Fruit fly (Drosophila melanogaster) whole organism, embryonic: ENCODE results near the gene Spt7.

Source experiments
- ATbp ChIP-seq: fragments of 200-800 bp; sonication (Bioruptor generic); optimal IDR thresholded peaks from 2 replicates; lab custom pipeline; 2017; ENCODE audit warnings: missing biosample characterization, mild to moderate bottlenecking, missing genetic modification characterization, missing genetic modification reagents
- Adf1 ChIP-seq: fragments of 200-800 bp; sonication (Bioruptor generic); IDR thresholded peaks from 2 replicates; pipeline ENCODE4 v1.3.6; 2022; ENCODE audit warnings: missing biosample characterization, missing genetic modification characterization
- B-H1 ChIP-seq: fragments of 200-800 bp; sonication (Bioruptor generic); IDR thresholded peaks from 3 replicates; pipeline ENCODE4 v1.3.6; 2022; ENCODE audit warnings: missing biosample characterization, missing genetic modification characterization
- CG10979 ChIP-seq: fragments of 200-800 bp; sonication (Bioruptor generic); optimal IDR thresholded peaks from 2 replicates; lab custom pipeline; 2018; ENCODE audit warnings: missing biosample characterization, mild to moderate bottlenecking, missing genetic modification characterization, moderate library complexity
- CG11696 ChIP-seq: fragments of 200-800 bp; sonication (Bioruptor generic); IDR thresholded peaks from 2 replicates; pipeline ENCODE4 v1.3.6; 2022; ENCODE audit warnings: missing biosample characterization, missing genetic modification characterization
- CG12219 ChIP-seq: fragments of 200-800 bp; sonication (Bioruptor generic); optimal IDR thresholded peaks from 3 replicates; lab custom pipeline; 2018; ENCODE audit warnings: missing biosample characterization, mild to moderate bottlenecking, missing genetic modification characterization
- CG14014 ChIP-seq: fragments of 200-800 bp; sonication (Bioruptor generic); IDR thresholded peaks from 2 replicates; pipeline ENCODE4 v1.3.6; 2022; ENCODE audit warnings: missing biosample characterization, missing genetic modification characterization
- CG14441 ChIP-seq: fragments of 200-800 bp; sonication (Bioruptor generic); IDR thresholded peaks from 2 replicates; pipeline ENCODE4 v1.3.6; 2022; ENCODE audit warnings: missing biosample characterization, missing genetic modification characterization
- CG17612 ChIP-seq: fragments of 200-800 bp; sonication (Bioruptor generic); IDR thresholded peaks from 2 replicates; pipeline ENCODE4 v1.3.6; 2022; ENCODE audit warnings: missing biosample characterization, missing genetic modification characterization
- CG18476 ChIP-seq: fragments of 200-800 bp; sonication (Bioruptor generic); optimal IDR thresholded peaks from 2 replicates; lab custom pipeline; 2016; ENCODE audit warnings: missing biosample characterization, mild to moderate bottlenecking, missing genetic modification characterization
- CG18599 ChIP-seq: fragments of 200-800 bp; sonication (Bioruptor generic); optimal IDR thresholded peaks from 3 replicates; lab custom pipeline; 2017; ENCODE audit warnings: missing biosample characterization, missing genetic modification characterization, mild to moderate bottlenecking, moderate library complexity, missing genetic modification reagents
- CG31224 ChIP-seq: fragments of 200-800 bp; sonication (Bioruptor generic); IDR thresholded peaks from 2 replicates; pipeline ENCODE4 v1.3.6; 2022; ENCODE audit warnings: missing biosample characterization, missing genetic modification characterization
- CG6254 ChIP-seq: fragments of 200-800 bp; sonication (Bioruptor generic); optimal IDR thresholded peaks from 3 replicates; lab custom pipeline; 2017; ENCODE audit warnings: mild to moderate bottlenecking, missing biosample characterization, missing genetic modification reagents, missing genetic modification characterization
- CG7372 ChIP-seq: fragments of 200-800 bp; sonication (Bioruptor generic); IDR thresholded peaks from 2 replicates; pipeline ENCODE4 v1.3.6; 2022; ENCODE audit warnings: missing biosample characterization, missing genetic modification characterization
- CG7928 ChIP-seq: fragments of 200-800 bp; sonication (Bioruptor generic); optimal IDR thresholded peaks from 2 replicates; lab custom pipeline; 2017; ENCODE audit warnings: missing biosample characterization, mild to moderate bottlenecking, missing genetic modification characterization
- CG8359 ChIP-seq: fragments of 200-800 bp; sonication (Bioruptor generic); optimal IDR thresholded peaks from 2 replicates; lab custom pipeline; 2017; ENCODE audit warnings: missing biosample characterization, mild to moderate bottlenecking, missing genetic modification characterization, borderline replicate concordance
- CTCF ChIP-seq: fragments of 200-800 bp; sonication (Bioruptor generic); optimal IDR thresholded peaks from 2 replicates; lab custom pipeline; 2017; ENCODE audit warnings: missing biosample characterization, mild to moderate bottlenecking, missing genetic modification characterization, moderate library complexity
- Doc2 ChIP-seq: fragments of 200-800 bp; sonication (Bioruptor generic); IDR thresholded peaks from 2 replicates; pipeline ENCODE4 v1.3.6; 2022; ENCODE audit warnings: missing biosample characterization, missing genetic modification characterization
- Dp ChIP-seq: fragments of 200-800 bp; sonication (Bioruptor generic); optimal IDR thresholded peaks from 2 replicates; lab custom pipeline; 2018; ENCODE audit warnings: missing biosample characterization, mild to moderate bottlenecking, missing genetic modification characterization, moderate library complexity
- HHEX ChIP-seq: fragments of 200-800 bp; sonication (Bioruptor generic); optimal IDR thresholded peaks from 3 replicates; lab custom pipeline; 2017; ENCODE audit warnings: missing biosample characterization, mild to moderate bottlenecking, missing genetic modification characterization, missing genetic modification reagents
- HLH54F ChIP-seq: fragments of 200-800 bp; sonication (Bioruptor generic); optimal IDR thresholded peaks from 3 replicates; lab custom pipeline; 2016; ENCODE audit warnings: missing biosample characterization, missing genetic modification characterization
- HLHmδ ChIP-seq: fragments of 200-800 bp; sonication (Bioruptor generic); optimal IDR thresholded peaks from 2 replicates; lab custom pipeline; 2018; ENCODE audit warnings: missing biosample characterization, mild to moderate bottlenecking, missing genetic modification characterization, moderate library complexity
- Hr51 ChIP-seq, 2 experiments: fragments of 200-800 bp; sonication (Bioruptor generic); optimal IDR thresholded peaks; 2 replicates in 1 of 2; 3 replicates in 1 of 2; lab custom pipeline; 2016 to 2018; ENCODE audit warnings: missing biosample characterization in 2 of 2, missing genetic modification characterization in 2 of 2, mild to moderate bottlenecking in 1 of 2, moderate library complexity in 1 of 2
- MTF-1 ChIP-seq: fragments of 200-800 bp; sonication (Bioruptor generic); optimal IDR thresholded peaks from 2 replicates; lab custom pipeline; 2018; ENCODE audit warnings: missing biosample characterization, mild to moderate bottlenecking, missing genetic modification characterization, borderline replicate concordance
- Max ChIP-seq: fragments of 200-800 bp; sonication (Bioruptor generic); optimal IDR thresholded peaks from 2 replicates; lab custom pipeline; 2016; ENCODE audit warnings: missing biosample characterization, mild to moderate bottlenecking, missing genetic modification characterization
- Med ChIP-seq: fragments of 200-800 bp; sonication (Bioruptor generic); peaks from one replicate; lab custom pipeline; 2016; ENCODE audit warnings: missing biosample characterization, missing genetic modification characterization, mild to moderate bottlenecking, inconsistent platforms, moderate library complexity
- Rfx ChIP-seq: fragments of 200-800 bp; sonication (Bioruptor generic); IDR thresholded peaks from 2 replicates; pipeline ENCODE4 v1.3.6; 2022; ENCODE audit warnings: missing biosample characterization, missing genetic modification characterization
- Six4 ChIP-seq: fragments of 200-800 bp; sonication (Bioruptor generic); optimal IDR thresholded peaks from 2 replicates; lab custom pipeline; 2016; ENCODE audit warnings: missing biosample characterization, missing genetic modification characterization
- Tbp ChIP-seq: fragments of >200 bp; optimal IDR thresholded peaks from 2 replicates; lab custom pipeline; 2018; ENCODE audit warnings: missing biosample characterization, missing genetic modification characterization
- al ChIP-seq: fragments of 200-800 bp; sonication (Bioruptor generic); IDR thresholded peaks from 2 replicates; pipeline ENCODE4 v1.3.6; 2022; ENCODE audit warnings: missing biosample characterization, missing genetic modification characterization
- bab2 ChIP-seq: fragments of 200-800 bp; sonication (Bioruptor generic); optimal IDR thresholded peaks from 2 replicates; lab custom pipeline; 2016; ENCODE audit warnings: missing biosample characterization, missing genetic modification characterization
- cas ChIP-seq: fragments of 200-800 bp; sonication (Bioruptor generic); IDR thresholded peaks from 2 replicates; pipeline ENCODE4 v1.3.6; 2022; ENCODE audit warnings: missing biosample characterization, missing genetic modification characterization
- cg ChIP-seq: fragments of 200-800 bp; sonication (Bioruptor generic); optimal IDR thresholded peaks from 3 replicates; lab custom pipeline; 2019; ENCODE audit warnings: missing biosample characterization, mild to moderate bottlenecking, missing genetic modification characterization, moderate library complexity
- chm ChIP-seq: fragments of 200-800 bp; sonication (Bioruptor generic); IDR thresholded peaks from 2 replicates; pipeline ENCODE4 v1.3.6; 2022; ENCODE audit warnings: missing biosample characterization, missing genetic modification characterization
- corto ChIP-seq: fragments of 200-800 bp; sonication (Bioruptor generic); optimal IDR thresholded peaks from 2 replicates; lab custom pipeline; 2016; ENCODE audit warnings: missing biosample characterization, mild to moderate bottlenecking, missing genetic modification characterization, moderate library complexity
- dan ChIP-seq: fragments of 200-800 bp; sonication (Bioruptor generic); IDR thresholded peaks from 2 replicates; pipeline ENCODE4 v1.3.6; 2022; ENCODE audit warnings: missing biosample characterization, missing genetic modification characterization
- dm ChIP-seq: fragments of 200-800 bp; sonication (Bioruptor generic); optimal IDR thresholded peaks from 3 replicates; lab custom pipeline; 2016; ENCODE audit warnings: missing biosample characterization, missing genetic modification characterization
- ems ChIP-seq: fragments of 200-800 bp; sonication (Bioruptor generic); optimal IDR thresholded peaks from 3 replicates; lab custom pipeline; 2016; ENCODE audit warnings: missing biosample characterization, missing genetic modification characterization
- gro ChIP-seq: fragments of 200-800 bp; sonication (Bioruptor generic); optimal IDR thresholded peaks from 2 replicates; lab custom pipeline; 2016; ENCODE audit warnings: missing biosample characterization, missing genetic modification characterization
- gt ChIP-seq: fragments of 200-800 bp; sonication (Bioruptor generic); IDR thresholded peaks from 2 replicates; pipeline ENCODE4 v1.3.6; 2022; ENCODE audit warnings: missing biosample characterization, missing genetic modification characterization
- hb ChIP-seq: fragments of 200-800 bp; sonication (Bioruptor generic); IDR thresholded peaks from 3 replicates; pipeline ENCODE4 v1.3.6; 2022; ENCODE audit warnings: missing biosample characterization, missing genetic modification characterization; ENCODE audit not compliant: partially characterized antibody
- hth ChIP-seq: fragments of >200 bp; optimal IDR thresholded peaks from 2 replicates; lab custom pipeline; 2017; ENCODE audit warnings: inconsistent platforms
- jumu ChIP-seq: fragments of 200-800 bp; sonication (Bioruptor generic); optimal IDR thresholded peaks from 3 replicates; lab custom pipeline; 2016; ENCODE audit warnings: missing biosample characterization, missing genetic modification characterization
- lmd ChIP-seq: fragments of 200-800 bp; sonication (Bioruptor generic); IDR thresholded peaks from 2 replicates; pipeline ENCODE4 v1.3.6; 2022; ENCODE audit warnings: missing biosample characterization, missing genetic modification characterization
- mam ChIP-seq: fragments of 200-800 bp; sonication (Bioruptor generic); optimal IDR thresholded peaks from 3 replicates; lab custom pipeline; 2016; ENCODE audit warnings: missing biosample characterization, missing genetic modification characterization
- pb ChIP-seq: fragments of 200-800 bp; sonication (Bioruptor generic); optimal IDR thresholded peaks from 3 replicates; lab custom pipeline; 2016; ENCODE audit warnings: missing biosample characterization, missing genetic modification characterization
- pfk ChIP-seq: fragments of 200-800 bp; sonication (Bioruptor generic); optimal IDR thresholded peaks from 2 replicates; lab custom pipeline; 2018; ENCODE audit warnings: missing biosample characterization, mild to moderate bottlenecking, missing genetic modification characterization, moderate library complexity
- pzg ChIP-seq: fragments of 200-800 bp; sonication (Bioruptor generic); optimal IDR thresholded peaks from 3 replicates; lab custom pipeline; 2018; ENCODE audit warnings: missing biosample characterization, mild to moderate bottlenecking, missing genetic modification characterization, moderate library complexity
- ro ChIP-seq: fragments of 200-800 bp; sonication (Bioruptor generic); IDR thresholded peaks from 2 replicates; pipeline ENCODE4 v1.3.6; 2022; ENCODE audit warnings: missing biosample characterization, missing genetic modification characterization
- sim ChIP-seq: fragments of 200-800 bp; sonication (Bioruptor generic); IDR thresholded peaks from 2 replicates; pipeline ENCODE4 v1.3.6; 2022; ENCODE audit warnings: missing biosample characterization, missing genetic modification characterization
- stwl ChIP-seq: fragments of 200-800 bp; sonication (Bioruptor generic); optimal IDR thresholded peaks from 3 replicates; lab custom pipeline; 2018; ENCODE audit warnings: missing biosample characterization, mild to moderate bottlenecking, missing genetic modification characterization, moderate library complexity
- twi ChIP-seq: fragments of 200-800 bp; optimal IDR thresholded peaks from 2 replicates; lab custom pipeline; 2019; ENCODE audit warnings: missing biosample characterization, mild to moderate bottlenecking, missing genetic modification characterization, moderate library complexity

The Spt7 gene

DNA sequence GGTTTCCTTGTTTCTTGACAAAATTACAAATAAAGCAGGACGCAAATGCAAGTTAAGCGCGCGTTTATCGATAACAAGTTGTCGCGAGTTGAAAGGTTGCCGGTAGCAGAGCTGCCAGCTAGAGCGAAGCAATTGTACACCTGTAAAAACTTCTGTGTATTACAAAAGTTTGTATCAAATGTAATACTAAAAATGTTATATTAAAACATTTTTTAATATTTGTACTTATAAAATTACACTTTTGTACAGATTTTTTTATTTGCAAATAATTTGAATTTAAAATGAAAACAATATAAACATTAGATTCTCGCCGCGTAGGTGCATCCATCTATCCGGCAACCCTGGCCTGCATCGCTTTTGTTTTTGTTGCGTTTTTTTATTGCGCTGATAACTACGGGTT, 5.6 kb upstream of the Spt7 start, which contains the start of the genes CG8142 and Ucp4A (continued):
- TF ChIP-seq Med (peak; percentile 92), ems (GFP tag; lab: Kevin White, UChicago) (peak; percentile 70), chm (GFP tag; lab: Robert Waterston, UW) (peak; percentile 83), B-H1 (GFP tag; lab: Robert Waterston, UW) (peak; percentile 94), CG14014 (GFP tag; lab: Robert Waterston, UW) (peak; percentile 95), Hr51 (GFP tag; optimal IDR thresholded peaks at IDR 0.05; lab: Kevin White, UChicago) (peak; percentile 77 to 86), CG31224 (GFP tag; lab: Robert Waterston, UW) (peak; percentile 88), HLH54F (peak; percentile 54), CG7372 (GFP tag; lab: Robert Waterston, UW) (peak; percentile 96), mam (GFP tag; lab: Kevin White, UChicago) (peak; percentile 71), Dp (GFP tag; lab: Kevin White, UChicago) (peak; percentile 71), CG7928 (GFP tag; lab: Kevin White, UChicago) (peak; percentile 60), cg (GFP tag; lab: Kevin White, UChicago) (no peak), jumu (GFP tag; lab: Kevin White, UChicago) (peak; percentile 27), dan (peak; percentile 80), hth (no peak), CG18599 (GFP tag; lab: Kevin White, UChicago) (peak; percentile 93), stwl (tag; lab: Kevin White, UChicago) (peak; percentile 80), CG14441 (GFP tag; lab: Robert Waterston, UW) (peak; percentile 97), Doc2 (GFP tag; lab: Robert Waterston, UW) (peak; percentile 79), cas (peak; percentile 88), twi (tag; lab: Kevin White, UChicago) (peak; percentile 84), ATbp (GFP tag; lab: Kevin White, UChicago) (peak; percentile 70), bab2 (GFP tag; lab: Kevin White, UChicago) (peak; percentile 73), Six4 (GFP tag; lab: Kevin White, UChicago) (peak; percentile 87), HLHmδ (GFP tag; lab: Kevin White, UChicago) (no peak), dm (GFP tag; lab: Kevin White, UChicago) (peak; percentile 26), Max (GFP tag; lab: Kevin White, UChicago) (peak; percentile 89), CG8359 (GFP tag; lab: Kevin White, UChicago) (peak; percentile 53), Tbp (GFP tag; lab: Kevin White, UChicago) (no peak), pfk (peak; percentile 19), pzg (peak; percentile 34), Rfx (GFP tag; lab: Robert Waterston, UW) (peak; percentile 96), gt (GFP tag; lab: Robert Waterston, UW) (peak; percentile 85), sim (GFP tag; lab: Robert Waterston, UW) (peak; percentile 91), CG12219 (peak; percentile 64), CG10979 (tag; lab: Kevin White, UChicago) (peak; percentile 90), hb (GFP tag; lab: Robert Waterston, UW) (no peak), CG17612 (GFP tag; lab: Robert Waterston, UW) (peak; percentile 79), corto (GFP tag; lab: Kevin White, UChicago) (no peak), ro (GFP tag; lab: Robert Waterston, UW) (peak; percentile 90), al (peak; percentile 93), CG6254 (GFP tag; lab: Kevin White, UChicago) (peak; percentile 79), CG11696 (GFP tag; lab: Robert Waterston, UW) (peak; percentile 72), HHEX (GFP tag; lab: Kevin White, UChicago) (peak; percentile 82), gro (GFP tag; lab: Kevin White, UChicago) (peak; percentile 35), MTF-1 (GFP tag; lab: Kevin White, UChicago) (peak; percentile 73), CG18476 (GFP tag; lab: Kevin White, UChicago) (peak; percentile 82), pb (GFP tag; lab: Kevin White, UChicago) (no peak), lmd (peak; percentile 96), CTCF (no peak), Adf1 (GFP tag; lab: Robert Waterston, UW) (peak; percentile 74)
